Fruit fly (Drosophila melanogaster): Measurements from ENCODE around the gene Tmf.

The Tmf gene

DNA sequence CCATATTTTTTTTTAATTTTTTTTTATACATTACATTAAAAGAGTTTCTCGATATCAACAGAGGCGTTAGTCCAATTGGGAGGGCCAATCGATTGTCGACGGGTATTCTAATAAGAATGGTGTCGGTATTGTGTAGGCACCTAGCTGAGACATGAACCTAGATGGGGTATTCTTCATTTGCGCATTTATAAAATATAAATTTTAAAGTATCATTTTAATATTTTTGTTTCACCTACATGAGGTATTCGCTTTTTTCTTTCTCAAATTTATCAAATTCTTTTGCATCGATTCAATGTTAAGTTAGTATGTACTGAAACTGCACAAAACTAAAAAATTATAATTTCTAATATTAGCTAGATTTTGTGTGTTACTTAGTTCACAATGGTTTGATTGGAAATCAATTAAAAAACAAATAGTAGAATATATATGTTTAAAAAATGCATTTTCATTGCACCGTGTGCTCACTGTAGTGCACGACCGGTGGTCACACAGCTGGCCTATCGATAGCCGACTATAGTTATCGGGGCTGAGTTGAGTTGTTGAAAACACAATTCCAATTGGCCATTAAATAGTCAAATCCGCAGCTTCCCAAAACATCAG lies at the start of gene Tmf, which contains the start of gene CG14435:
TSS of gene Tmf (plus strand) at position 501 of the 600 bp plus-strand sequence.
TSS of gene CG14435 (minus strand) at position 81 of the 600 bp plus-strand sequence.
- TF ChIP-seq CG17801 (GFP tag; optimal IDR thresholded peaks at IDR 0.05; ENCODE audit: partially characterized antibody): peak; percentile 86

DNA sequence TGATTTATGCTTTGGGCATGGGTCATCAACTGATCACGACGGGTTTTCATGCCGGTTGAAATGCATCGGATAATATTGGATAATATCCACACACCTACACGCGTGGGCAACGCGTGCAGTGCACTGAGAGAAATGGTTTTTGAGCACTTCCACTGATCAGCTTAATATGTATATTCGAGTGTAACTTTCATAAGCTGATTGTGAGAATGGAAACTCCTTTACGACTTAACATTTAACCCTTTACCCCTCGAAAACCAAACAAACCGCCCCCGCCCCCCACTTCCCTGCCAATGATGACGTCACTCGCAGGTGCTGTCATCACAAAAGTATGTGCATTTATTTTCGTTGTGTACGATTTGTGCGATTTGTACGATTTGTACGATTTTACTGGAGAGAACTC lies 49.3 kb upstream of the Tmf start:
- TF ChIP-seq CG17801 (GFP tag; optimal IDR thresholded peaks at IDR 0.05; ENCODE audit: partially characterized antibody): no peak

DNA sequence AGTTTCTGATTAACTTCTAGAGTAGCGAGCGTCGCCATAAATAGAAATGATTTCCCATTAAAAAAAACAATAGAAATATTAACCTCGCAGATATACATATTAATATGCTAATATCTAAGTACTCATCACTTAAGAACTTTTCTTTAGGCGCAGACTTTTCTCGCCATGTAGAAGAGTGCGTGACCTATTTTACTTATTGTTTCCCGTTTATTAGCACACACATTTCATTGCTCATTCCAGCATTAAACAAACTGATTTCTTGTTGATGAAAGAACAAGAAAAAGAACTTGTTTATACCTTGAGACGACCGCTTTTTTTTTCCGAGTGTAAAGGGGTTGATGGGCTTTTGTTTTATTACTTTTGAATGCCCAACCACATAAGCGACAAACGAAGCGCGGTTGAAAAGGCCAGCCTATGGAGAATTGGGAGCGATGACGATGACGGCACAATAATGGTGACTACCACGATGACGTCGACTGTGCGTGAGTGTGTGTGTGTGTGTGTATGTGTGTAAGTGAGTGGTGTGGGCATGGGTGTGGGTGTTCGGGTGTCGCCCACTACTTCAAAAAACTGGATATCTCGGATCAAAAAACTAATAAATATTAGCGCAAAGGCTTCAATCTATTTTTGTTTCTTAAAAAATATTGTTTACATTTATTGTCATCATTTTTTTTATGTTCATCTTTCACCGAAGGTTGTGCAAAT lies 48.0 kb upstream of the Tmf start:
- no peak for TF ChIP-seq CG17801 (GFP tag; optimal IDR thresholded peaks at IDR 0.05; ENCODE audit: partially characterized antibody)

DNA sequence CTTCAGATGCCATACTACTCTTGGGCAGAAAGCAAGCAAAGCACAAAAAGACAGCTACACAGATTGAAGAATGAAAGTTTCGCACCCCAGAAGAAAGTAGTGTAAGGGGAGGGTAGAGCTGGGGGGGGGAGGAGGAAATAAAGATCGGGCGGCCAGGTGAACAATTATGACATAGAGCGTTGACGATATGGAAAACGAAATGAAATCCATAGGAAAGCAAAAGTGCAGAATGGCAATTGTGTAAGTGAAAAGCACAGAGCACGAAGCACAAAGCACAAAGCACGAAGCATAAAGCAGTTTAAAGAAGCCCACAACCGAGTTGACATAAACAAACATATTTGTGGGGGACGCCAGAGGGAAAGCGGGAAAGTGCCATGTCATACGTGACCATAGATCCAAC lies 47.2 kb upstream of the Tmf start:
- no peak for TF ChIP-seq CG17801 (GFP tag; optimal IDR thresholded peaks at IDR 0.05; ENCODE audit: partially characterized antibody)

DNA sequence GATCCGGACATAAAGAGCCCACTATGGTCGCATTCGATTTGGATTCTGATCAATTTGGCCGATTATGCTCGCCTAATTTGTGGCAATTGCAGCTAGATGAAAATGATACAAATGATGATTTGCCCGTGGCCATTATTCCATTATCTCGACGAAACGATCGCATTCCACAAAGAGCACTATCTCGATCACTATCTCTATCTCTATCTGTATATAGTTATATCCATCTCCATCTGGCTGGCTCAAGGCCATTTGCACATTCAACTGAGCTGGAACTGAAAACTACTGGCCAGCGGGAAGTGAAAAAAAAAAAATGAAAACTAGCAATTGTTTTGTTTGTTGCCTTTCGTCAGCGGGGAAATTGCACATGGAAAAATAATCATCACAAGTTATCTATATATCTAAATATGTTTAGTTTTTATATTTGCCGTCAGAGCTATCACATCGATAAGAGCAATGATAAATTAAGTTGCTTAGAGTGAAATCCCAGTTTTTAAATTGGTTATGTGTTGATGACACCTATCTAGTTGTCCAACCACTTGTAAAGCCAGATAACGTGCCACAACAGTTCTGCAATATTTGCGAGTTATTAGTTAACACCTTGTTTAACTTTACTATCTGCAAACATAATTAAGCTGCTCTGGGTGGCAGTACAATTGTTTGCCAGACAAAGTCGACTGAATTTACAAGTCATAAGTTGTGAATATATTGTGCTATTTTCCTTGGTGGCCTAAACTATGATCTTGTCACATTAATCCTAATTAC lies 44.7 kb upstream of the Tmf start:
- TF ChIP-seq CG17801 (GFP tag; optimal IDR thresholded peaks at IDR 0.05; ENCODE audit: partially characterized antibody): peak; percentile 36

DNA sequence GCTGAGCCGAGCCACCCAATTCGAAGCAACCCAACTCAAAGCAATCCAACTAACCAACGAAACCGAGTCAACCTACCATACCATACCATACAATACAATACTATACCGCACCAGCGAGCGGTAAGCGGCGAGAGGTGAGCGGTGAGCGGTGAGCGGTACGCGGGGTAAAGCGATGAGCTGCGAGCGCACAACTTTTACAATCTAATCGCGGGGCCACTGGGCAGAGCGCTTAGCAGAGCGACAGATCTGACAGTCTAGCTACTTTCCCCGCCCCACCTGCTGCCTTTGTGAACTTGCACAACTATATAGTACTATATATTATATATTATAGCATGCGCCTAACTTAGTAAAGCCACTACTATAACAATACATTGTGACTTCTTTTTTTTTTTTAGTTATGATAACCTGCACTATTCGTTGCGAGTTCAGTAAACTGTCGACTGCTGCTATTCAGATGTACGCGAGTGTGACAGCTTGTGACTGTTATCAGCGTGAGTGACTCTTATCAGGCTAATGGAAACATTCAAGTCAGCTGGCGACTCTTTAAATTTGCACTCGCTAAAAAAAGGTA lies 43.3 kb upstream of the Tmf start:
- TF ChIP-seq CG17801 (GFP tag; optimal IDR thresholded peaks at IDR 0.05; ENCODE audit: partially characterized antibody): peak; percentile 39

DNA sequence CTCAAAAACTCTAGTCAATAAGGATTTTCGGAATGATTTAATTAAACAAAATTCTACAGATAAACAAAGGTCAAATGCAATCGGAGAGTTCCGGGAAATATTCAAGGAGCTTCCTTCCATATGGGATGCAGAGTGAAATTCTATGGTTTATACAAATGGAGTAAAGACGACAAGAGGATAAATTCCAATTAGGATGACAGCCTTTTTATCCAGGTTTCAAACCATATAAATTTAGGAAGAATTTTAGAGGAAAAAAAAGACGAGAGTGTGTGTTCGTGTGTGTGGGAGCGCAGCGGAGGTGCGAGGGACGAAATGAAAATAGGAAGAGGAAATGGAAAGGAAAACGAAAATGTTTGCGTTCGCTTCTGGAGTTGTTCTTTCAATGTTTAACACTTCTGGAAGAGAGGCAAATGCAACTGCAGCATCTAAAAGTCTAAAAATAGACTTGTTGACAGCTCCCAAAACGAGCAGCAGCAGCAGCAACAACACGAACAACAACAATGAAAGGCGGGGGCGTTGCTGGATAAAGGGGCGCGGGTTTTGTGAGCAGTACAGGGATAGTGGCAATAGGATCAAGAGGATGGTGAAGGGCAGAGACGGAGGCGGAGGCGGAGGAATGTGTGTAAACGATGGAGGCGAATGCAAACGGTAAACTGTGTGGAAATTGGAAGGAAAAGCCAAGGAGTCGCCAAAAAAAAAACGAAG lies 41.6 kb upstream of the Tmf start:
- TF ChIP-seq CG17801 (GFP tag; optimal IDR thresholded peaks at IDR 0.05; ENCODE audit: partially characterized antibody): no peak

DNA sequence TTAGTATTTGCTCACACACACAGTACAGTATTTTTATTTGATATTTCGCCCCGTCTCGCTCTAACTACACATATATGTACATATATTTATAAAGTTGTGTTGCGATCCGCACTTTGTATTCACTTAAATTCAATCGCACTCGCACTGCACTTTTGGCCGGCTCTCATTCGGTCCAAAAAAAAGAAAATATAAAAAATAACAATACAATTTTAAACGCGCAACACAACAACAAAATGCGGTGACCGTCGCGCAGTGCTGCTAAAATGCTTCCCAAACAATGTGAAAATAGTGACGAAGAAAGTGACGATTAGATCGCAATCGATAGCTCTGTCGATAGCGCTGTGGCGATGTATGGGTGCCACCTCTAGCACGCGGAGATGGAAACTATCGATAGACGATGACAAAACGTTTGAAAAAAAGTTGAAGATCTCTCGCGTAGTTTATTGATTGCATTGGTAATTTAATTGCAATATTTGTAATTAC lies 40.8 kb upstream of the Tmf start, which contains the start of the genes C3G and pod1:
TSS of gene C3G (minus strand) at position 282 of the 483 bp plus-strand sequence.
TSS of gene pod1 (plus strand) at position 373 of the 483 bp plus-strand sequence.
- TF ChIP-seq CG17801 (GFP tag; optimal IDR thresholded peaks at IDR 0.05; ENCODE audit: partially characterized antibody): peak; percentile 59

DNA sequence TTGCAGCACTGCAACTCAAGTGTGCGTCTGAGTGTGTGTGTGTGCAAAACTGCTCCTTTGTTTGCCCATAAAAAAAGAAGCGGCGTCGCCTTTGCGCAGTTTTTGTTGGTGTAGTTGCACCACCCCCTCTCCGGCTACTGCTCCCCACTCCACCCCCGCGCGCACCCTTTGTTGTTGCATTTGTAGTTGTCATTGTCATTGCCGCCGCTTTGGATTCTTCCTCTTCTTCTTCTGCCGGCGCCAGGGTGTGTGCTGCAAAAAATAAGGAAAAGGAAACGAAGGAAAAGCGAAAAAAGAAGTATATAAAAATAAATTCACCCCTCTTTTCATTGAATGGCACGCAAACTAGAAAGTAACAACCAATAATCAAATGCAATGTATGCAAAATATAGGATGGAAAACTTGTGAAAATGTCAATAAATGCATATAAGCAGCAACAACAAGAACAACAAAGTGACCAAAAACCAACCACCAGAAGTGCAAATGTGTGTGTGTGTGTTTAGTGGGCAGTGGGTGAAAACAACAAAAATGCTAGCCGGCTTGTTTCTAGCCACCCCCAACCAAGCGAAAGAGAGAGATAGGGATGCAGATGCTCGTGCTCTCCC lies 40.2 kb upstream of the Tmf start:
- no peak for TF ChIP-seq CG17801 (GFP tag; optimal IDR thresholded peaks at IDR 0.05; ENCODE audit: partially characterized antibody)

DNA sequence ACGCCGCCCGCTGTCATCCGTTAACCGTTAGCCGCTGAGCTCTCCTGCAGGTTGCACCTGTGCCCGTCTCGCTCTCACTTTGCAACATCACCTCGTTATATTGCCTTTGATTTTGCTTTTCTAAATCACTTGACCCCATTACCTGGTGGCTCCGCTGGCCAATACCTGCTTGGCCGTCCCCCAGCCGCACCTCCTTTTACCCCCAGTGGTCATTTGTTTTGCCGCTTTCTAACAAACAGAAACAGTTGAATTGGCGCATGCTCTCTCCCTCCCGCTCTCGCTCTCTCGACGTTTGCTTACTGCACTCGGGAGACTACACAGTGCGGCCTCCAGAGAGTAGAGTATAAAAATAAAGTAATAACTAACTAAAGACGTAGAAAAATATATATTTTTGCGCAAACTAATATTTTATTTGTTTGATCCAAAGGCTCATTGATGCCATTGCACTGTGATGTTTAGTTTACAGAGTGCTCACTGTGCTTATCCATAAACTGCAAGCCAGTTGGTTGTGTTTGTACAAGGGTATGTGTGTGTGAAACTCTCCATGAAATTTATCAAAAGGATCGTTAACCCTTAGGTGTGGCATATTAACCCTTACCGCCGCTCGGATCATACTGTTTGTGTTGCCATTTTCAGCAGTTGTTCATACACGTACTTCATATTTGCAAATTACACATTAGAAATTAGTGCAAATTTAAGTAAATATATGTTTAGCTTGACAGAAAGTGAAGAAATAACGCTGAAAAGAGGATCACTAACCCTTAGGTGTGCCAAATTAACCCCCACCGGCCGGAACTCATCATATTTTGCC lies 39.5 kb upstream of the Tmf start:
- TF ChIP-seq CG17801 (GFP tag; optimal IDR thresholded peaks at IDR 0.05; ENCODE audit: partially characterized antibody): peak; percentile 80

DNA sequence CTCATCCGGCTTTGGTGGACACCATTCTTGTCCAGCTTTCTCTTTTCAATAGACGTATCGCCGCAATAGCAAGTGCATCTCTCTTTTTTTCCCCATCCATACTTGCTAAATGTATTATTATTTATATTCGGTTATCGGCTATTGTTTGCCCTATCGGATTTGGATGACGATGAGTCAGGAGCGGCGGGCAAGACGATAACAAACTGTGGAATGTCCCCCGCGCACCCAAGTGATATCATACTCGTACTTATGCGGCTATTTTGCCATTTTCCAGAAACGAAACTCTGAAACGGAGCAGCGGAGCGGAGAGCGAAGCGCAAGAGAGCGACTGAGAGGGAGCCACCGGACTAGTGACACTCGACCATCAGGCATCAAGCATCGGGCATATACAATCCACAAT lies 38.7 kb upstream of the Tmf start:
- TF ChIP-seq CG17801 (GFP tag; optimal IDR thresholded peaks at IDR 0.05; ENCODE audit: partially characterized antibody): no peak

DNA sequence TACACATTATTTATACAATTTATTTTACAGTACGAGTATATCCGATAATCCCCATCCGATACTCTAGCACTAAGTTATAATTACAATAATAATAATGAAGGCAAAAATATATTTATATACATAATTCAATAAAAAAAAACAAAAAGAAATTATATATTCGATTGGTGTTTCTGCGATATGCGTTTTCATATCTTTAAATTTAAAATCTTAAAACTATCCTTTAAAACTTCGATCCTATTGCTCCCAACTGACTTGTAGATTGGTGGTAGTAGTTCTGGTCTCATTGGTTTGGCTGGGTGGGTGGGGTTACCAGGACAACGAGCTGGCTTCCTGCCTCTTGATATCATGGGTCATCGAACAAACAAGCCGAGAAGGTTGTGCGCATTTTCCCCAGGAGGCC lies 30.5 kb upstream of the Tmf start, which contains the start of gene iav:
TSS of gene iav (plus strand) at position 301 of the 400 bp plus-strand sequence.
- TF ChIP-seq CG17801 (GFP tag; optimal IDR thresholded peaks at IDR 0.05; ENCODE audit: partially characterized antibody): no peak

DNA sequence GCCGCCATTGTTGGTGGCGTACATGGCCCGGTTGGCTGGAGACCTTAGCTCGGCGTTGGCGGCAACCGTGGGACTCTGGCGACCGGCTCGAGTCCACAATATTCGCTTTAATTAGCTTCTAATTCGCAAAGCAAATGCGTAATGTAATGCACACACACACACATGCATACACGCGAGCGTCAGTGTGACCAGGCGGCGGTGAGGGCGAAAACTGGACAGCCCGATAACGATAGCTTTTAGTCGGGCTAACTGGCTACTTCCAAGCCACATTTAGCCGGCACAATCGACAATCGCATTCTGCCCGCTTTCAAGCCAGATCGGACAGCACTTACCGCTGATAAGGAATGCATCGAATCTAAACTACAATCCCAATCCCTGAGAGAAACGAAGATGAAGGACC lies 23.4 kb upstream of the Tmf start, which contains the start of the genes Nf-YC and xit:
TSS of gene Nf-YC (minus strand) at position 217 of the 400 bp plus-strand sequence.
TSS of gene xit (plus strand) at position 314 of the 400 bp plus-strand sequence.
- TF ChIP-seq CG17801 (GFP tag; optimal IDR thresholded peaks at IDR 0.05; ENCODE audit: partially characterized antibody): peak; percentile 3

Data from ovary, adult (tissue).